Fruit fly (Drosophila melanogaster): ENCODE results near the gene msb1l.
A peak's percentile ranks its signal among the peaks of the same experiment; 100 is the strongest.

- TF ChIP-seq CG7101 (tag; optimal IDR thresholded peaks at IDR 0.05) (peak; percentile 63), Mnt (GFP tag; optimal IDR thresholded peaks at IDR 0.05) (peak; percentile 38), toe (GFP tag; optimal IDR thresholded peaks at IDR 0.05) (peak; percentile 56), Clk (GFP tag; optimal IDR thresholded peaks at IDR 0.05) (peak; percentile 23)
These were observed 9.2 kb downstream of the msb1l start, which contains the start of gene Lar for dm6 chr2L:19586436-19587333.

Data from whole organism, adult.